Worm (Caenorhabditis elegans) whole organism, late embryonic: ENCODE results near the gene T03F6.4.

Source experiments
- T23F11.4 ChIP-seq: fragments of 200-800 bp; sonication (Bioruptor generic); optimal IDR thresholded peaks from 2 replicates; lab custom pipeline; 2018; ENCODE audit warnings: mild to moderate bottlenecking, missing genetic modification characterization, missing compliant biosample characterization
- ama-1 ChIP-seq: fragments of 150-350 bp; optimal IDR thresholded peaks from 2 replicates; lab custom pipeline; 2014
- ceh-31 ChIP-seq: sonication (generic microtip); optimal IDR thresholded peaks from 2 replicates; lab custom pipeline; 2016; ENCODE audit warnings: missing genetic modification characterization, missing compliant biosample characterization
- ceh-34 ChIP-seq: sonication (generic microtip); optimal IDR thresholded peaks from 2 replicates; lab custom pipeline; 2016; ENCODE audit warnings: mild to moderate bottlenecking, missing genetic modification characterization, missing compliant biosample characterization
- ceh-48 ChIP-seq: sonication (generic microtip); optimal IDR thresholded peaks from 2 replicates; lab custom pipeline; 2016; ENCODE audit warnings: missing genetic modification characterization, inconsistent platforms, missing compliant biosample characterization
- gmeb-2 ChIP-seq: sonication (generic microtip); optimal IDR thresholded peaks from 2 replicates; lab custom pipeline; 2016; ENCODE audit warnings: missing genetic modification characterization, inconsistent platforms, missing compliant biosample characterization
- hlh-8 ChIP-seq: sonication (generic microtip); optimal IDR thresholded peaks from 2 replicates; lab custom pipeline; 2016; ENCODE audit warnings: missing genotype, missing genetic modification characterization, missing compliant biosample characterization
- nfya-1 ChIP-seq: sonication (generic microtip); optimal IDR thresholded peaks from 2 replicates; lab custom pipeline; 2017; ENCODE audit warnings: missing genetic modification characterization, mild to moderate bottlenecking, missing compliant biosample characterization, antibody characterized with exemption, moderate library complexity
- nhr-11 ChIP-seq: fragments of 150-350 bp; optimal IDR thresholded peaks from 2 replicates; lab custom pipeline; 2014; ENCODE audit warnings: missing biosample characterization, missing genetic modification characterization
- npax-4 ChIP-seq: sonication (generic microtip); optimal IDR thresholded peaks from 2 replicates; lab custom pipeline; 2016; ENCODE audit warnings: missing genetic modification characterization, missing compliant biosample characterization
- pha-4 ChIP-seq: fragments of 150-350 bp; optimal IDR thresholded peaks from 2 replicates; lab custom pipeline; 2018; ENCODE audit warnings: missing biosample characterization, missing genetic modification reagents, missing genetic modification characterization
- unc-3 ChIP-seq, 2 experiments: fragments of 200-800 bp in 1 of 2; sonication (Bioruptor generic) in 1 of 2; sonication (generic microtip) in 1 of 2; conservative IDR thresholded peaks in 1 of 2; optimal IDR thresholded peaks in 1 of 2; 2 replicates each; pipeline versions ENCODE4 v1.3.6 to Lab custom; 2016 to 2022; ENCODE audit warnings: missing compliant biosample characterization in 2 of 2, missing genetic modification characterization in 2 of 2, missing genetic modification reagents in 1 of 2

- no peak for TF ChIP-seq unc-3 (GFP tag; conservative IDR thresholded peaks at IDR 0.05; lab: Robert Waterston, UW)
- TF ChIP-seq unc-3 (tag; optimal IDR thresholded peaks at IDR 0.05; lab: Kevin White, UChicago) = no peak
- TF ChIP-seq npax-4 (tag; lab: Kevin White, UChicago) = no peak
- TF ChIP-seq hlh-8 (tag; lab: Kevin White, UChicago) = no peak
- TF ChIP-seq gmeb-2 (tag; lab: Kevin White, UChicago) = no peak
- TF ChIP-seq pha-4 = no peak
- no peak for TF ChIP-seq ama-1 (lab: Kevin White, UChicago)
- TF ChIP-seq ceh-34 = no peak
- no peak for TF ChIP-seq ceh-48 (tag; lab: Kevin White, UChicago)
- TF ChIP-seq T23F11.4 = no peak
- TF ChIP-seq nfya-1 (tag; lab: Kevin White, UChicago) = no peak
- no peak for TF ChIP-seq ceh-31 (tag; lab: Kevin White, UChicago)
- no peak for TF ChIP-seq nhr-11
Observed at ce11 chrIII:13390789-13391188, 4.8 kb downstream of the T03F6.4 start.
